Worm (Caenorhabditis elegans) whole organism, late embryonic: ENCODE results near the gene C18H9.6.

Experiments used
- F13H6.1 ChIP-seq: sonication (generic microtip); optimal IDR thresholded peaks from 2 replicates; lab custom pipeline; 2016; ENCODE audit warnings: missing genetic modification characterization, missing compliant biosample characterization
- K02D7.2 ChIP-seq: sonication (generic microtip); optimal IDR thresholded peaks from 2 replicates; lab custom pipeline; 2017; ENCODE audit warnings: mild to moderate bottlenecking, missing genetic modification characterization, missing compliant biosample characterization
- K09A11.1 ChIP-seq: sonication (generic microtip); optimal IDR thresholded peaks from 2 replicates; lab custom pipeline; 2017; ENCODE audit warnings: antibody characterized with exemption, mild to moderate bottlenecking, missing genetic modification characterization, missing compliant biosample characterization; ENCODE audit not compliant: insufficient read depth
- T23F11.4 ChIP-seq: fragments of 200-800 bp; sonication (Bioruptor generic); optimal IDR thresholded peaks from 2 replicates; lab custom pipeline; 2018; ENCODE audit warnings: mild to moderate bottlenecking, missing genetic modification characterization, missing compliant biosample characterization
- ahr-1 ChIP-seq: sonication (generic microtip); optimal IDR thresholded peaks from 2 replicates; lab custom pipeline; 2016; ENCODE audit warnings: missing genetic modification characterization, missing compliant biosample characterization
- ama-1 ChIP-seq: fragments of 150-350 bp; optimal IDR thresholded peaks from 2 replicates; lab custom pipeline; 2014
- ceh-14 ChIP-seq: sonication (generic microtip); optimal IDR thresholded peaks from 2 replicates; lab custom pipeline; 2016; ENCODE audit warnings: missing genotype, missing genetic modification characterization, missing compliant biosample characterization
- ceh-18 ChIP-seq: sonication (generic microtip); optimal IDR thresholded peaks from 2 replicates; lab custom pipeline; 2016; ENCODE audit warnings: missing genetic modification characterization, missing compliant biosample characterization
- ceh-19 ChIP-seq: fragments of 200-800 bp; sonication (Bioruptor generic); optimal IDR thresholded peaks from 2 replicates; lab custom pipeline; 2018; ENCODE audit warnings: mild to moderate bottlenecking, missing genetic modification characterization, missing compliant biosample characterization
- ceh-2 ChIP-seq: sonication (generic microtip); optimal IDR thresholded peaks from 2 replicates; lab custom pipeline; 2016; ENCODE audit warnings: missing genotype, missing genetic modification characterization, missing compliant biosample characterization
- ceh-30 ChIP-seq: fragments of 150-350 bp; optimal IDR thresholded peaks from 2 replicates; lab custom pipeline; 2014; ENCODE audit warnings: missing biosample characterization, missing genetic modification characterization
- ceh-31 ChIP-seq: sonication (generic microtip); optimal IDR thresholded peaks from 2 replicates; lab custom pipeline; 2016; ENCODE audit warnings: missing genetic modification characterization, missing compliant biosample characterization
- ceh-34 ChIP-seq: sonication (generic microtip); optimal IDR thresholded peaks from 2 replicates; lab custom pipeline; 2016; ENCODE audit warnings: mild to moderate bottlenecking, missing genetic modification characterization, missing compliant biosample characterization
- ceh-48 ChIP-seq: sonication (generic microtip); optimal IDR thresholded peaks from 2 replicates; lab custom pipeline; 2016; ENCODE audit warnings: missing genetic modification characterization, inconsistent platforms, missing compliant biosample characterization
- ceh-6 ChIP-seq: fragments of 200-800 bp; sonication (Bioruptor generic); optimal IDR thresholded peaks from 2 replicates; lab custom pipeline; 2018; ENCODE audit warnings: mild to moderate bottlenecking, missing genetic modification characterization, missing compliant biosample characterization
- dmd-4 ChIP-seq: sonication (generic microtip); optimal IDR thresholded peaks from 2 replicates; lab custom pipeline; 2016; ENCODE audit warnings: borderline replicate concordance, missing genetic modification characterization, missing compliant biosample characterization
- dve-1 ChIP-seq: sonication (generic microtip); optimal IDR thresholded peaks from 2 replicates; lab custom pipeline; 2017; ENCODE audit warnings: antibody characterized with exemption, mild to moderate bottlenecking, missing genetic modification characterization, missing compliant biosample characterization
- elt-4 ChIP-seq: sonication (generic microtip); optimal IDR thresholded peaks from 2 replicates; lab custom pipeline; 2016; ENCODE audit warnings: missing genetic modification characterization, missing compliant biosample characterization
- ets-4 ChIP-seq: sonication (generic microtip); optimal IDR thresholded peaks from 2 replicates; lab custom pipeline; 2016; ENCODE audit warnings: missing genetic modification characterization, missing compliant biosample characterization
- fkh-10 ChIP-seq: fragments of 150-350 bp; optimal IDR thresholded peaks from 2 replicates; lab custom pipeline; 2014; ENCODE audit warnings: missing biosample characterization, missing genetic modification reagents, missing genetic modification characterization
- gmeb-2 ChIP-seq: sonication (generic microtip); optimal IDR thresholded peaks from 2 replicates; lab custom pipeline; 2016; ENCODE audit warnings: missing genetic modification characterization, inconsistent platforms, missing compliant biosample characterization
- hlh-13 ChIP-seq: fragments of 200-800 bp; sonication (Bioruptor generic); optimal IDR thresholded peaks from 2 replicates; lab custom pipeline; 2018; ENCODE audit warnings: mild to moderate bottlenecking, missing genetic modification characterization, missing compliant biosample characterization
- hlh-15 ChIP-seq: sonication (generic microtip); optimal IDR thresholded peaks from 2 replicates; lab custom pipeline; 2016; ENCODE audit warnings: missing genetic modification characterization, missing compliant biosample characterization
- lim-6 ChIP-seq: sonication (generic microtip); optimal IDR thresholded peaks from 2 replicates; lab custom pipeline; 2016; ENCODE audit warnings: missing genetic modification characterization, missing compliant biosample characterization
- lin-11 ChIP-seq: fragments of 200-800 bp; sonication (Bioruptor generic); optimal IDR thresholded peaks from 2 replicates; lab custom pipeline; 2018; ENCODE audit warnings: mild to moderate bottlenecking, missing genetic modification characterization, missing compliant biosample characterization
- nhr-11 ChIP-seq: fragments of 150-350 bp; optimal IDR thresholded peaks from 2 replicates; lab custom pipeline; 2014; ENCODE audit warnings: missing biosample characterization, missing genetic modification characterization
- npax-4 ChIP-seq: sonication (generic microtip); optimal IDR thresholded peaks from 2 replicates; lab custom pipeline; 2016; ENCODE audit warnings: missing genetic modification characterization, missing compliant biosample characterization
- odd-2 ChIP-seq: sonication (generic microtip); optimal IDR thresholded peaks from 2 replicates; lab custom pipeline; 2017; ENCODE audit warnings: antibody characterized with exemption, mild to moderate bottlenecking, missing genetic modification characterization, missing compliant biosample characterization
- pha-2 ChIP-seq: sonication (generic microtip); optimal IDR thresholded peaks from 2 replicates; lab custom pipeline; 2017; ENCODE audit warnings: mild to moderate bottlenecking, missing genetic modification characterization, missing compliant biosample characterization
- pqm-1 ChIP-seq: sonication (generic microtip); optimal IDR thresholded peaks from 2 replicates; lab custom pipeline; 2016; ENCODE audit warnings: missing genetic modification characterization, missing compliant biosample characterization
- pros-1 ChIP-seq: fragments of 150-350 bp; optimal IDR thresholded peaks from 2 replicates; lab custom pipeline; 2014; ENCODE audit warnings: missing biosample characterization, missing genetic modification reagents, missing genetic modification characterization
- ref-2 ChIP-seq: sonication (generic microtip); optimal IDR thresholded peaks from 2 replicates; lab custom pipeline; 2016; ENCODE audit warnings: missing genetic modification characterization, missing compliant biosample characterization
- rnt-1 ChIP-seq: sonication (generic microtip); optimal IDR thresholded peaks from 2 replicates; lab custom pipeline; 2016; ENCODE audit warnings: missing genetic modification characterization, missing compliant biosample characterization
- sdc-2 ChIP-seq: sonication (generic microtip); optimal IDR thresholded peaks from 2 replicates; lab custom pipeline; 2016; ENCODE audit warnings: missing genotype, missing genetic modification characterization, missing compliant biosample characterization
- sox-2 ChIP-seq: fragments of 200-800 bp; sonication (Bioruptor generic); IDR thresholded peaks from 2 replicates; pipeline ENCODE4 v1.3.6; 2022; ENCODE audit warnings: missing genetic modification reagents, missing genetic modification characterization, missing compliant biosample characterization
- sox-4 ChIP-seq: sonication (generic microtip); optimal IDR thresholded peaks from 2 replicates; lab custom pipeline; 2017; ENCODE audit warnings: mild to moderate bottlenecking, missing genetic modification characterization, inconsistent platforms, missing compliant biosample characterization
- tbx-2 ChIP-seq: sonication (generic microtip); optimal IDR thresholded peaks from 2 replicates; lab custom pipeline; 2016; ENCODE audit warnings: missing genetic modification characterization, missing compliant biosample characterization
- unc-3 ChIP-seq, 2 experiments: fragments of 200-800 bp in 1 of 2; sonication (Bioruptor generic) in 1 of 2; sonication (generic microtip) in 1 of 2; conservative IDR thresholded peaks in 1 of 2; optimal IDR thresholded peaks in 1 of 2; 2 replicates each; pipeline versions ENCODE4 v1.3.6 to Lab custom; 2016 to 2022; ENCODE audit warnings: missing compliant biosample characterization in 2 of 2, missing genetic modification characterization in 2 of 2, missing genetic modification reagents in 1 of 2

Gene C18H9.6

ce11 chrII:6701497-6701896, at the start of gene C18H9.6:
Gene C18H9.6, minus strand, starts transcription at chrII:6701625.
- TF ChIP-seq unc-3 (GFP tag; conservative IDR thresholded peaks at IDR 0.05; lab: Robert Waterston, UW) (no peak), unc-3 (tag; optimal IDR thresholded peaks at IDR 0.05; lab: Kevin White, UChicago) (no peak), ceh-14 (tag; lab: Kevin White, UChicago) (no peak), K02D7.2 (tag; lab: Kevin White, UChicago) (no peak), elt-4 (no peak), ceh-30 (tag; lab: Kevin White, UChicago) (no peak)

ce11 chrII:6750929-6751328, 49.5 kb upstream of the C18H9.6 start, which contains the start of gene F41G3.20:
Gene F41G3.20, minus strand, starts transcription at chrII:6751029.
- TF ChIP-seq ceh-6 (GFP tag; lab: Kevin White, UChicago) (no peak), rnt-1 (tag; lab: Kevin White, UChicago) (no peak), ceh-31 (tag; lab: Kevin White, UChicago) (no peak), unc-3 (GFP tag; conservative IDR thresholded peaks at IDR 0.05; lab: Robert Waterston, UW) (no peak), unc-3 (tag; optimal IDR thresholded peaks at IDR 0.05; lab: Kevin White, UChicago) (no peak), dve-1 (tag; lab: Kevin White, UChicago) (no peak), dmd-4 (tag; lab: Kevin White, UChicago) (no peak), gmeb-2 (no peak), K09A11.1 (no peak)

- no peak for TF ChIP-seq lin-11 (tag; lab: Kevin White, UChicago)
- no peak for TF ChIP-seq ceh-6 (GFP tag; lab: Kevin White, UChicago)
- TF ChIP-seq hlh-13 (GFP tag; lab: Kevin White, UChicago): no peak
- TF ChIP-seq pqm-1: no peak
- TF ChIP-seq npax-4: no peak
- no peak for TF ChIP-seq ceh-48 (tag; lab: Kevin White, UChicago)
- TF ChIP-seq nhr-11 (tag; lab: Kevin White, UChicago): no peak
- TF ChIP-seq ceh-34: no peak
- TF ChIP-seq ref-2 (tag; lab: Kevin White, UChicago): no peak
- TF ChIP-seq ets-4: no peak
- TF ChIP-seq fkh-10 (GFP tag; lab: Kevin White, UChicago): no peak
- no peak for TF ChIP-seq sdc-2
- no peak for TF ChIP-seq ceh-30 (tag; lab: Kevin White, UChicago)
Observed at ce11 chrII:6749422-6749821, 48.0 kb upstream of the C18H9.6 start, which contains the start of gene F41G3.10. Gene F41G3.10, minus strand, starts transcription at chrII:6749522.

- TF ChIP-seq T23F11.4 (GFP tag; lab: Kevin White, UChicago) (no peak), ceh-18 (tag; lab: Kevin White, UChicago) (no peak), ceh-2 (tag; lab: Kevin White, UChicago) (no peak), lim-6 (tag; lab: Kevin White, UChicago) (no peak), sox-2 (GFP tag; lab: Robert Waterston, UW) (no peak), pros-1 (tag; lab: Kevin White, UChicago) (no peak), sox-4 (tag; lab: Kevin White, UChicago) (no peak), ref-2 (tag; lab: Kevin White, UChicago) (no peak), ahr-1 (tag; lab: Kevin White, UChicago) (no peak), fkh-10 (GFP tag; lab: Kevin White, UChicago) (no peak), dmd-4 (tag; lab: Kevin White, UChicago) (no peak)
Observed at ce11 chrII:6746404-6746803, 45.0 kb upstream of the C18H9.6 start, which contains the start of gene F41G3.5. Gene F41G3.5, plus strand, starts transcription at chrII:6746704.

ce11 chrII:6745783-6746182, 44.4 kb upstream of the C18H9.6 start, which contains the start of gene ins-14:
Gene ins-14, minus strand, starts transcription at chrII:6745814.
- TF ChIP-seq K02D7.2 (tag; lab: Kevin White, UChicago): no peak
- TF ChIP-seq sox-4 (tag; lab: Kevin White, UChicago): no peak

- TF ChIP-seq tbx-2 (tag; lab: Kevin White, UChicago) (no peak), pha-2 (tag; lab: Kevin White, UChicago) (no peak), odd-2 (tag; lab: Kevin White, UChicago) (no peak), elt-4 (no peak), hlh-15 (no peak), ama-1 (no peak), K09A11.1 (no peak), F13H6.1 (tag; lab: Kevin White, UChicago) (no peak), ceh-19 (GFP tag; lab: Kevin White, UChicago) (no peak), ref-2 (tag; lab: Kevin White, UChicago) (no peak), sox-2 (GFP tag; lab: Robert Waterston, UW) (no peak)
- TF ChIP-seq, all 69 proteins: peak for 0
Observed at ce11 chrII:6744648-6745047, 43.2 kb upstream of the C18H9.6 start, which contains the start of gene ins-15. Gene ins-15, minus strand, starts transcription at chrII:6744748.
